Fruit fly (Drosophila melanogaster) whole organism, embryonic: ENCODE results near the gene CG43093.

Experiments used
- Blimp-1 ChIP-seq: fragments of 200-800 bp; sonication (Bioruptor generic); optimal IDR thresholded peaks from 3 replicates; lab custom pipeline; 2018; ENCODE audit warnings: missing biosample characterization, missing genetic modification characterization, mild to moderate bottlenecking, moderate library complexity, missing genetic modification reagents
- CG10366 ChIP-seq: fragments of 200-800 bp; sonication (Bioruptor generic); IDR thresholded peaks from 2 replicates; pipeline ENCODE4 v1.3.6; 2022; ENCODE audit warnings: missing biosample characterization, missing genetic modification characterization
- CG12155 ChIP-seq: fragments of 200-800 bp; sonication (Bioruptor generic); optimal IDR thresholded peaks from 3 replicates; lab custom pipeline; 2016; ENCODE audit warnings: missing biosample characterization, missing genetic modification characterization
- CG12744 ChIP-seq: fragments of 200-800 bp; sonication (Bioruptor generic); optimal IDR thresholded peaks from 2 replicates; lab custom pipeline; 2016; ENCODE audit warnings: missing biosample characterization, missing genetic modification characterization
- CG13123 ChIP-seq: fragments of 200-800 bp; sonication (Bioruptor generic); optimal IDR thresholded peaks from 2 replicates; lab custom pipeline; 2016; ENCODE audit warnings: missing biosample characterization, missing genetic modification characterization
- CG16815 ChIP-seq: fragments of 200-800 bp; sonication (Bioruptor generic); optimal IDR thresholded peaks from 3 replicates; lab custom pipeline; 2017; ENCODE audit warnings: missing biosample characterization, mild to moderate bottlenecking, missing genetic modification characterization
- CG1792 ChIP-seq: fragments of 200-800 bp; sonication (Bioruptor generic); optimal IDR thresholded peaks from 2 replicates; lab custom pipeline; 2016; ENCODE audit warnings: missing biosample characterization, missing genetic modification characterization
- CG3163 ChIP-seq: fragments of 200-800 bp; sonication (Bioruptor generic); optimal IDR thresholded peaks from 3 replicates; lab custom pipeline; 2016; ENCODE audit warnings: missing biosample characterization, missing genetic modification characterization
- CG3281 ChIP-seq: fragments of 200-800 bp; sonication (Bioruptor generic); optimal IDR thresholded peaks from 3 replicates; lab custom pipeline; 2017; ENCODE audit warnings: missing biosample characterization, mild to moderate bottlenecking, missing genetic modification characterization
- CG4707 ChIP-seq: fragments of 200-800 bp; sonication (Bioruptor generic); optimal IDR thresholded peaks from 2 replicates; lab custom pipeline; 2018; ENCODE audit warnings: missing biosample characterization, mild to moderate bottlenecking, missing genetic modification characterization, moderate library complexity
- CG4730 ChIP-seq: fragments of 200-800 bp; sonication (Bioruptor generic); IDR thresholded peaks from 2 replicates; pipeline ENCODE4 v1.3.6; 2022; ENCODE audit warnings: missing biosample characterization, missing genetic modification characterization
- CG6175 ChIP-seq: fragments of 200-800 bp; sonication (Bioruptor generic); IDR thresholded peaks from 3 replicates; pipeline ENCODE4 v1.3.6; 2022; ENCODE audit warnings: missing biosample characterization, missing genetic modification characterization
- CG6683 ChIP-seq: fragments of 200-800 bp; sonication (Bioruptor generic); optimal IDR thresholded peaks from 2 replicates; lab custom pipeline; 2017; ENCODE audit warnings: missing biosample characterization, mild to moderate bottlenecking, missing genetic modification characterization, missing genetic modification reagents
- CG8281 ChIP-seq: fragments of 200-800 bp; sonication (Bioruptor generic); optimal IDR thresholded peaks from 2 replicates; lab custom pipeline; 2018; ENCODE audit warnings: missing biosample characterization, mild to moderate bottlenecking, missing genetic modification characterization, moderate library complexity
- CG8478 ChIP-seq: fragments of >200 bp; optimal IDR thresholded peaks from 2 replicates; lab custom pipeline; 2018
- CG9215 ChIP-seq: fragments of 200-800 bp; sonication (Bioruptor generic); IDR thresholded peaks from 2 replicates; pipeline ENCODE4 v1.3.6; 2022; ENCODE audit warnings: missing biosample characterization, missing genetic modification characterization
- CTCF ChIP-seq: fragments of 200-800 bp; sonication (Bioruptor generic); optimal IDR thresholded peaks from 2 replicates; lab custom pipeline; 2017; ENCODE audit warnings: missing biosample characterization, mild to moderate bottlenecking, missing genetic modification characterization, moderate library complexity
- Doc3 ChIP-seq: fragments of 200-800 bp; sonication (Bioruptor generic); IDR thresholded peaks from 3 replicates; pipeline ENCODE4 v1.3.6; 2022; ENCODE audit warnings: missing biosample characterization, missing genetic modification characterization; ENCODE audit not compliant: partially characterized antibody
- E2f2 ChIP-seq: fragments of 200-800 bp; sonication (Bioruptor generic); IDR thresholded peaks from 2 replicates; pipeline ENCODE4 v1.3.6; 2022; ENCODE audit warnings: missing biosample characterization, missing genetic modification characterization
- Ets65A ChIP-seq: fragments of 200-800 bp; sonication (Bioruptor generic); peaks from one replicate; lab custom pipeline; 2016; ENCODE audit warnings: missing biosample characterization, missing genetic modification characterization
- Fer2 ChIP-seq: fragments of 200-800 bp; sonication (Bioruptor generic); optimal IDR thresholded peaks from 2 replicates; lab custom pipeline; 2018; ENCODE audit warnings: missing biosample characterization, mild to moderate bottlenecking, missing genetic modification characterization, moderate library complexity
- Gug ChIP-seq: fragments of 200-800 bp; sonication (Bioruptor generic); IDR thresholded peaks from 4 replicates; pipeline ENCODE4 v1.3.6; 2022; ENCODE audit warnings: missing biosample characterization, missing genetic modification characterization
- Hr39 ChIP-seq: fragments of >200 bp; optimal IDR thresholded peaks from 2 replicates; lab custom pipeline; 2017
- Jarid2 ChIP-seq: fragments of 200-800 bp; sonication (Bioruptor generic); optimal IDR thresholded peaks from 3 replicates; lab custom pipeline; 2017; ENCODE audit warnings: mild to moderate bottlenecking, missing biosample characterization, missing genetic modification reagents, missing genetic modification characterization
- Lhr ChIP-seq: fragments of 200-800 bp; sonication (Bioruptor generic); optimal IDR thresholded peaks from 3 replicates; lab custom pipeline; 2017; ENCODE audit warnings: mild to moderate bottlenecking, missing biosample characterization, missing genetic modification reagents, missing genetic modification characterization
- Lpt ChIP-seq: fragments of >200 bp; optimal IDR thresholded peaks from 2 replicates; lab custom pipeline; 2018; ENCODE audit warnings: missing biosample characterization, missing genetic modification characterization
- MBD-R2 ChIP-seq: fragments of 200-800 bp; sonication (Bioruptor generic); IDR thresholded peaks from 2 replicates; pipeline ENCODE4 v1.3.6; 2022; ENCODE audit warnings: missing biosample characterization, missing genetic modification characterization
- Neu2 ChIP-seq: fragments of 200-800 bp; sonication (Bioruptor generic); optimal IDR thresholded peaks from 3 replicates; lab custom pipeline; 2016; ENCODE audit warnings: missing biosample characterization, missing genetic modification characterization, borderline replicate concordance
- Nf-YA ChIP-seq: fragments of 200-800 bp; sonication (Bioruptor generic); IDR thresholded peaks from 2 replicates; pipeline ENCODE4 v1.3.6; 2022; ENCODE audit warnings: missing biosample characterization, missing genetic modification characterization
- Oli ChIP-seq: fragments of 200-800 bp; sonication (Bioruptor generic); optimal IDR thresholded peaks from 2 replicates; lab custom pipeline; 2018; ENCODE audit warnings: missing biosample characterization, mild to moderate bottlenecking, missing genetic modification characterization, moderate library complexity
- Rfx ChIP-seq: fragments of 200-800 bp; sonication (Bioruptor generic); IDR thresholded peaks from 2 replicates; pipeline ENCODE4 v1.3.6; 2022; ENCODE audit warnings: missing biosample characterization, missing genetic modification characterization
- Stat92E ChIP-seq, 3 experiments: fragments of >200 bp in 2 of 3; fragments of 200-800 bp in 1 of 3; sonication (Bioruptor generic) in 1 of 3; optimal IDR thresholded peaks; 2 replicates each; lab custom pipeline; 2017 to 2019; ENCODE audit warnings: missing biosample characterization in 3 of 3, missing genetic modification characterization in 3 of 3, mild to moderate bottlenecking in 1 of 3, moderate library complexity in 1 of 3
- chn ChIP-seq: fragments of 200-800 bp; sonication (Bioruptor generic); optimal IDR thresholded peaks from 2 replicates; lab custom pipeline; 2016; ENCODE audit warnings: missing biosample characterization, missing genetic modification characterization
- crc ChIP-seq: fragments of 200-800 bp; sonication (Bioruptor generic); optimal IDR thresholded peaks from 2 replicates; lab custom pipeline; 2016; ENCODE audit warnings: missing biosample characterization, missing genetic modification characterization
- fd96Cb ChIP-seq: fragments of 200-800 bp; sonication (Bioruptor generic); optimal IDR thresholded peaks from 2 replicates; lab custom pipeline; 2018; ENCODE audit warnings: missing biosample characterization, mild to moderate bottlenecking, missing genetic modification characterization, moderate library complexity
- fru ChIP-seq: fragments of >200 bp; optimal IDR thresholded peaks from 2 replicates; lab custom pipeline; 2017
- jing ChIP-seq: fragments of 200-800 bp; sonication (Bioruptor generic); optimal IDR thresholded peaks from 2 replicates; lab custom pipeline; 2018; ENCODE audit warnings: missing biosample characterization, mild to moderate bottlenecking, missing genetic modification characterization
- luna ChIP-seq: fragments of 200-800 bp; sonication (Bioruptor generic); optimal IDR thresholded peaks from 2 replicates; lab custom pipeline; 2016; ENCODE audit warnings: missing biosample characterization, missing genetic modification characterization
- mirr ChIP-seq: fragments of 200-800 bp; sonication (Bioruptor generic); optimal IDR thresholded peaks from 3 replicates; lab custom pipeline; 2018; ENCODE audit warnings: missing biosample characterization, mild to moderate bottlenecking, missing genetic modification characterization
- odd ChIP-seq: fragments of 200-800 bp; sonication (Bioruptor generic); optimal IDR thresholded peaks from 2 replicates; lab custom pipeline; 2017; ENCODE audit warnings: missing biosample characterization, mild to moderate bottlenecking, missing genetic modification characterization
- pfk ChIP-seq: fragments of 200-800 bp; sonication (Bioruptor generic); optimal IDR thresholded peaks from 2 replicates; lab custom pipeline; 2018; ENCODE audit warnings: missing biosample characterization, mild to moderate bottlenecking, missing genetic modification characterization, moderate library complexity
- pho ChIP-seq: fragments of 200-800 bp; sonication (Bioruptor generic); optimal IDR thresholded peaks from 2 replicates; lab custom pipeline; 2016; ENCODE audit warnings: missing biosample characterization, missing genetic modification characterization
- row ChIP-seq: fragments of 200-800 bp; sonication (Bioruptor generic); IDR thresholded peaks from 3 replicates; pipeline ENCODE4 v1.3.6; 2022; ENCODE audit warnings: missing biosample characterization, missing genetic modification characterization
- scrt ChIP-seq: fragments of 200-800 bp; sonication (Bioruptor generic); optimal IDR thresholded peaks from 2 replicates; lab custom pipeline; 2018; ENCODE audit warnings: missing biosample characterization, mild to moderate bottlenecking, missing genetic modification characterization, moderate library complexity
- shn ChIP-seq: fragments of 200-800 bp; sonication (Bioruptor generic); optimal IDR thresholded peaks from 3 replicates; lab custom pipeline; 2016; ENCODE audit warnings: missing biosample characterization, missing genetic modification characterization
- tap ChIP-seq: fragments of 200-800 bp; optimal IDR thresholded peaks from 3 replicates; lab custom pipeline; 2019; ENCODE audit warnings: missing biosample characterization, mild to moderate bottlenecking, missing genetic modification characterization, moderate library complexity
- tin ChIP-seq: fragments of 200-800 bp; sonication (Bioruptor generic); optimal IDR thresholded peaks from 3 replicates; lab custom pipeline; 2016; ENCODE audit warnings: missing biosample characterization, missing genetic modification characterization
- tio ChIP-seq: fragments of 200-800 bp; sonication (Bioruptor generic); optimal IDR thresholded peaks from 2 replicates; lab custom pipeline; 2017; ENCODE audit warnings: missing biosample characterization, missing genetic modification characterization, inconsistent platforms
- tll ChIP-seq, 2 experiments: fragments of 200-800 bp in 1 of 2; fragments of >200 bp in 1 of 2; sonication (Bioruptor generic) in 1 of 2; optimal IDR thresholded peaks; 2 replicates each; lab custom pipeline; 2017 to 2019; ENCODE audit warnings: missing biosample characterization in 2 of 2, missing genetic modification characterization in 2 of 2, mild to moderate bottlenecking in 1 of 2, moderate library complexity in 1 of 2
- toy ChIP-seq: fragments of 200-800 bp; sonication (Bioruptor generic); IDR thresholded peaks from 2 replicates; pipeline ENCODE4 v1.3.6; 2022; ENCODE audit warnings: missing biosample characterization, missing genetic modification characterization
- wor ChIP-seq: fragments of 200-800 bp; sonication (Bioruptor generic); IDR thresholded peaks from 2 replicates; pipeline ENCODE4 v1.3.6; 2022; ENCODE audit warnings: missing biosample characterization, missing genetic modification characterization

CG43093 gene

DNA sequence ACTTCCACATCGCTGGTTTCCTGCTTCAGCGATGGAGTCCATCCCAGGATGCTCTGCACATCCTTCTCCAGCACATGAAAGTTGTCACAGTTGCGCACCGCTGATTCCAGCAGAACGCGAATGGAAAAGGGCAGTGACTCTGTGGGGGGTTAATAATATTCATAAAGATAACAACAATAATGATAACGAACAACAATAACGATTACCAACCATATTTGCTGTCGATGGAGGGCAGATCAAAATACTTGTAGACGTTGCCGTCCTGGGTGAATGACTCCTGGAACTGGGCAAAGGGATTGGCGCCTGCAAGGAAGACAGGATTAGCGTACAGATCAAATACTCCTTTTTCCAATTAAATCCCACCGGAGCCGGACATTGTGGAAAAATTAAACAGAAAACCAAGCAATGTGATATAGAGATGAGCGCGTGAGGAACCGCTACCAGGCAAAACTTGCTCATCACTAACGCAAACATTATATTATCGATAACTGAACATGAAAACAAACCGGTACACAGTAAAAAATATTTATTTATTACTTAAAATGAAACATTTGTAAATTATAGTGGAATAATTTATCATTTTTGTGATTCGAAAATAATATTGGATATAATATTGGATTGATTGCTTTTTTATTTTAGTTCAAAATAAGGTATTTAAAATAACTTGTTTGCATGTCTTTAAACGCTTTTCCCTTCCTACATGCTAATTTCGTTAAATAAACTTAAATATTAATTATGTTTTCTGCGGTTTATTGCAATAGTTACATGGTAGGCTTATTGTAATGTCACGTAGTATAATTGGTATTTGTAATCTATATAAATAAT, 45.7 kb downstream of the CG43093 start, which contains the start of gene Irp-1A (continued):
- no peak for TF ChIP-seq CG8281
- peak; percentile 12 for TF ChIP-seq CG16815 (GFP tag; lab: Kevin White, UChicago)
- peak; percentile 42; the same call in 1 of the 2 replicates for TF ChIP-seq CG9215 (GFP tag; lab: Robert Waterston, UW)
- peak; percentile 77 for TF ChIP-seq Doc3 (GFP tag; lab: Robert Waterston, UW)
- TF ChIP-seq CG12155 (GFP tag; lab: Kevin White, UChicago): peak; percentile 69
- peak; percentile 37 for TF ChIP-seq Fer2
- TF ChIP-seq MBD-R2: peak; percentile 82
- no peak for TF ChIP-seq CG12744 (GFP tag; lab: Kevin White, UChicago)
- peak; percentile 86 for TF ChIP-seq Rfx
- TF ChIP-seq CG4730 (GFP tag; lab: Robert Waterston, UW): peak; percentile 70
- TF ChIP-seq CG3163 (GFP tag; lab: Kevin White, UChicago): no peak
- peak; percentile 37 for TF ChIP-seq scrt
- TF ChIP-seq CG6683 (GFP tag; lab: Kevin White, UChicago): peak; percentile 66
- no peak for TF ChIP-seq CG4707
- peak; percentile 65 for TF ChIP-seq CG10366 (GFP tag; lab: Robert Waterston, UW)
- TF ChIP-seq CG8478 (lab: Kevin White, UChicago): no peak
- TF ChIP-seq CG1792: peak; percentile 18
- TF ChIP-seq tin (GFP tag; lab: Kevin White, UChicago): peak; percentile 55
- no peak for TF ChIP-seq jing (GFP tag; lab: Kevin White, UChicago)
- TF ChIP-seq CG3281 (GFP tag; lab: Kevin White, UChicago): peak; percentile 76
- peak; percentile 41 for TF ChIP-seq CG13123 (GFP tag; lab: Kevin White, UChicago)
- peak; percentile 15; the same call in 1 of the 2 replicates for TF ChIP-seq Nf-YA (GFP tag; lab: Robert Waterston, UW)
- TF ChIP-seq row: peak; percentile 86
- no peak for TF ChIP-seq tll (GFP tag; optimal IDR thresholded peaks at IDR 0.05; lab: Kevin White, UChicago)
- peak; percentile 47 for TF ChIP-seq Lhr (GFP tag; lab: Kevin White, UChicago)
- TF ChIP-seq CTCF (GFP tag; lab: Kevin White, UChicago): no peak
- TF ChIP-seq Gug (GFP tag; lab: Robert Waterston, UW): peak; percentile 41; the same call in 1 of the 4 replicates
- peak; percentile 48 for TF ChIP-seq wor (GFP tag; lab: Robert Waterston, UW)
- TF ChIP-seq toy (GFP tag; lab: Robert Waterston, UW): 0 out of 2 replicates have a peak, but pooled peaks have one; percentile 56
- TF ChIP-seq Neu2: no peak
- TF ChIP-seq CG6175: no peak
- no peak for TF ChIP-seq tio (GFP tag; lab: Kevin White, UChicago)
- no peak for TF ChIP-seq Stat92E (GFP tag; optimal IDR thresholded peaks at IDR 0.05; lab: Kevin White, UChicago)
- peak; percentile 43 for TF ChIP-seq mirr (GFP tag; lab: Kevin White, UChicago)
- TF ChIP-seq Jarid2 (GFP tag; lab: Kevin White, UChicago): no peak
- no peak for TF ChIP-seq Lpt (GFP tag; lab: Kevin White, UChicago)
- TF ChIP-seq tap (tag; lab: Kevin White, UChicago): peak; percentile 77
- TF ChIP-seq Blimp-1 (GFP tag; lab: Kevin White, UChicago): peak; percentile 84
- no peak for TF ChIP-seq Ets65A (GFP tag; lab: Kevin White, UChicago)
- TF ChIP-seq fru: no peak
- TF ChIP-seq chn (GFP tag; lab: Kevin White, UChicago): peak; percentile 14
- TF ChIP-seq Oli: peak; percentile 58
- no peak for TF ChIP-seq pfk (GFP tag; lab: Kevin White, UChicago)
- TF ChIP-seq E2f2 (GFP tag; lab: Robert Waterston, UW): peak; percentile 60
- no peak for TF ChIP-seq shn (GFP tag; lab: Kevin White, UChicago)
- TF ChIP-seq pho (GFP tag; lab: Kevin White, UChicago): peak; percentile 52
- peak; percentile 47 for TF ChIP-seq odd (GFP tag; lab: Kevin White, UChicago)
- TF ChIP-seq luna (GFP tag; lab: Kevin White, UChicago): no peak
- no peak for TF ChIP-seq crc
- no peak for TF ChIP-seq Hr39 (lab: Kevin White, UChicago)
- peak; percentile 69 for TF ChIP-seq fd96Cb
